Fruit fly (Drosophila melanogaster): ENCODE data around the gene Dpy-30L1.
A peak's percentile ranks its signal among the peaks of the same experiment; 100 is the strongest.

- TF ChIP-seq Snoo (tag; optimal IDR thresholded peaks at IDR 0.05), result no peak
- no peak for TF ChIP-seq D1 (tag; optimal IDR thresholded peaks at IDR 0.05)
- TF ChIP-seq CG13204 (GFP tag; optimal IDR thresholded peaks at IDR 0.05), result no peak
- no peak for TF ChIP-seq CG34367 (tag; optimal IDR thresholded peaks at IDR 0.05)
- TF ChIP-seq Pif1A (GFP tag; optimal IDR thresholded peaks at IDR 0.05), result no peak
- no peak for TF ChIP-seq CG14655 (GFP tag; optimal IDR thresholded peaks at IDR 0.05)
- TF ChIP-seq rn (GFP tag; IDR thresholded peaks at IDR 0.05), result no peak
- TF ChIP-seq CG15710 (tag; optimal IDR thresholded peaks at IDR 0.05), result peak; percentile 10
- TF ChIP-seq CG8301 (tag; optimal IDR thresholded peaks at IDR 0.05), result no peak
- peak; percentile 91 for TF ChIP-seq fd96Ca (GFP tag; IDR thresholded peaks at IDR 0.05)
- no peak for TF ChIP-seq CG10348 (GFP tag; IDR thresholded peaks at IDR 0.05)
- no peak for TF ChIP-seq CG12605 (GFP tag; IDR thresholded peaks at IDR 0.05)
Measured at dm6 chr2L:10736993-10737756, 4.7 kb downstream of the Dpy-30L1 start, which contains the start of the genes Vha16-5 and CG12299.
